Fruit fly (Drosophila melanogaster) whole organism, embryonic: ENCODE data around the gene CG17321.

Source experiments
- B-H1 ChIP-seq: fragments of 200-800 bp; sonication (Bioruptor generic); IDR thresholded peaks from 3 replicates; pipeline ENCODE4 v1.3.6; 2022; ENCODE audit warnings: missing biosample characterization, missing genetic modification characterization
- CG10431 ChIP-seq: fragments of 200-800 bp; sonication (Bioruptor generic); optimal IDR thresholded peaks from 3 replicates; lab custom pipeline; 2018; ENCODE audit warnings: missing biosample characterization, mild to moderate bottlenecking, missing genetic modification characterization
- CG11723 ChIP-seq: fragments of 200-800 bp; sonication (Bioruptor generic); optimal IDR thresholded peaks from 2 replicates; lab custom pipeline; 2017; ENCODE audit warnings: missing biosample characterization, mild to moderate bottlenecking, missing genetic modification characterization
- CG12659 ChIP-seq: fragments of 200-800 bp; sonication (Bioruptor generic); optimal IDR thresholded peaks from 3 replicates; lab custom pipeline; 2017; ENCODE audit warnings: mild to moderate bottlenecking, missing biosample characterization, missing genetic modification reagents, missing genetic modification characterization
- CG14860 ChIP-seq: fragments of 200-800 bp; sonication (Bioruptor generic); IDR thresholded peaks from 3 replicates; pipeline ENCODE4 v1.3.6; 2022; ENCODE audit warnings: missing biosample characterization, missing genetic modification characterization; ENCODE audit not compliant: partially characterized antibody
- CG15514 ChIP-seq: fragments of 200-800 bp; sonication (Bioruptor generic); optimal IDR thresholded peaks from 3 replicates; lab custom pipeline; 2017; ENCODE audit warnings: missing biosample characterization, missing genetic modification characterization, mild to moderate bottlenecking, moderate library complexity, missing genetic modification reagents
- CG1602 ChIP-seq: fragments of 200-800 bp; sonication (Bioruptor generic); optimal IDR thresholded peaks from 3 replicates; lab custom pipeline; 2016; ENCODE audit warnings: missing biosample characterization, missing genetic modification characterization
- CG16779 ChIP-seq: fragments of 200-800 bp; sonication (Bioruptor generic); IDR thresholded peaks from 2 replicates; pipeline ENCODE4 v1.3.6; 2022; ENCODE audit warnings: missing biosample characterization, missing genetic modification characterization
- CG16863 ChIP-seq: fragments of 200-800 bp; sonication (Bioruptor generic); optimal IDR thresholded peaks from 3 replicates; lab custom pipeline; 2016; ENCODE audit warnings: missing biosample characterization, missing genetic modification characterization
- CG17186 ChIP-seq: fragments of 200-800 bp; sonication (Bioruptor generic); optimal IDR thresholded peaks from 3 replicates; lab custom pipeline; 2017; ENCODE audit warnings: missing biosample characterization, missing genetic modification reagents, missing genetic modification characterization
- CG17328 ChIP-seq: fragments of 200-800 bp; sonication (Bioruptor generic); IDR thresholded peaks from 2 replicates; pipeline ENCODE4 v1.3.6; 2022; ENCODE audit warnings: missing biosample characterization, missing genetic modification characterization
- CG31441 ChIP-seq: fragments of 200-800 bp; sonication (Bioruptor generic); IDR thresholded peaks from 2 replicates; pipeline ENCODE4 v1.3.6; 2022; ENCODE audit warnings: missing biosample characterization, missing genetic modification characterization
- CG32532 ChIP-seq: fragments of 200-800 bp; sonication (Bioruptor generic); IDR thresholded peaks from 2 replicates; pipeline ENCODE4 v1.3.6; 2022; ENCODE audit warnings: missing biosample characterization, missing genetic modification characterization
- CG4854 ChIP-seq: fragments of 200-800 bp; sonication (Bioruptor generic); optimal IDR thresholded peaks from 2 replicates; lab custom pipeline; 2016; ENCODE audit warnings: missing biosample characterization, missing genetic modification characterization, inconsistent platforms
- CG5180 ChIP-seq: fragments of 200-800 bp; sonication (Bioruptor generic); optimal IDR thresholded peaks from 3 replicates; lab custom pipeline; 2017; ENCODE audit warnings: missing biosample characterization, missing genetic modification characterization, mild to moderate bottlenecking, moderate library complexity, missing genetic modification reagents
- CG7745 ChIP-seq: fragments of 200-800 bp; sonication (Bioruptor generic); optimal IDR thresholded peaks from 2 replicates; lab custom pipeline; 2018; ENCODE audit warnings: missing biosample characterization, mild to moderate bottlenecking, missing genetic modification characterization, moderate library complexity
- CG9609 ChIP-seq: fragments of 200-800 bp; sonication (Bioruptor generic); optimal IDR thresholded peaks from 3 replicates; lab custom pipeline; 2016; ENCODE audit warnings: missing biosample characterization, missing genetic modification characterization
- CkIIα-i1 ChIP-seq: fragments of 200-800 bp; sonication (Bioruptor generic); IDR thresholded peaks from 2 replicates; pipeline ENCODE4 v1.3.6; 2022; ENCODE audit warnings: missing biosample characterization, missing genetic modification characterization
- D ChIP-seq, 2 experiments: fragments of 200-800 bp in 1 of 2; fragments of >200 bp in 1 of 2; sonication (Bioruptor generic) in 1 of 2; optimal IDR thresholded peaks; 2 replicates in 1 of 2; 3 replicates in 1 of 2; lab custom pipeline; 2017; ENCODE audit warnings: mild to moderate bottlenecking in 1 of 2, missing biosample characterization in 1 of 2, missing genetic modification characterization in 1 of 2, missing genetic modification reagents in 1 of 2
- Dll ChIP-seq: fragments of 200-800 bp; sonication (Bioruptor generic); IDR thresholded peaks from 4 replicates; pipeline ENCODE4 v1.3.6; 2022; ENCODE audit warnings: missing biosample characterization, missing genetic modification characterization; ENCODE audit not compliant: partially characterized antibody
- Dref ChIP-seq: fragments of 200-800 bp; sonication (Bioruptor generic); IDR thresholded peaks from 2 replicates; pipeline ENCODE4 v1.3.6; 2022; ENCODE audit warnings: missing biosample characterization, missing genetic modification characterization
- Gsc ChIP-seq: fragments of 200-800 bp; sonication (Bioruptor generic); IDR thresholded peaks from 2 replicates; pipeline ENCODE4 v1.3.6; 2022; ENCODE audit warnings: missing biosample characterization, missing genetic modification characterization
- HLH4C ChIP-seq: fragments of 200-800 bp; sonication (Bioruptor generic); IDR thresholded peaks from 3 replicates; pipeline ENCODE4 v1.3.6; 2022; ENCODE audit warnings: missing biosample characterization, missing genetic modification characterization; ENCODE audit not compliant: partially characterized antibody
- HmgD ChIP-seq: fragments of 200-800 bp; sonication (Bioruptor generic); optimal IDR thresholded peaks from 3 replicates; lab custom pipeline; 2016; ENCODE audit warnings: missing biosample characterization, missing genetic modification characterization
- Hmx ChIP-seq: fragments of 200-800 bp; sonication (Bioruptor generic); optimal IDR thresholded peaks from 2 replicates; lab custom pipeline; 2016; ENCODE audit warnings: missing biosample characterization, missing genetic modification characterization
- Hr39 ChIP-seq: fragments of >200 bp; optimal IDR thresholded peaks from 2 replicates; lab custom pipeline; 2017
- MTF-1 ChIP-seq: fragments of 200-800 bp; sonication (Bioruptor generic); optimal IDR thresholded peaks from 2 replicates; lab custom pipeline; 2018; ENCODE audit warnings: missing biosample characterization, mild to moderate bottlenecking, missing genetic modification characterization, borderline replicate concordance
- PHDP ChIP-seq: fragments of 200-800 bp; sonication (Bioruptor generic); optimal IDR thresholded peaks from 3 replicates; lab custom pipeline; 2018; ENCODE audit warnings: missing biosample characterization, mild to moderate bottlenecking, missing genetic modification characterization, moderate library complexity
- Tbp ChIP-seq: fragments of >200 bp; optimal IDR thresholded peaks from 2 replicates; lab custom pipeline; 2018; ENCODE audit warnings: missing biosample characterization, missing genetic modification characterization
- bab2 ChIP-seq: fragments of 200-800 bp; sonication (Bioruptor generic); optimal IDR thresholded peaks from 2 replicates; lab custom pipeline; 2016; ENCODE audit warnings: missing biosample characterization, missing genetic modification characterization
- dan ChIP-seq: fragments of 200-800 bp; sonication (Bioruptor generic); IDR thresholded peaks from 2 replicates; pipeline ENCODE4 v1.3.6; 2022; ENCODE audit warnings: missing biosample characterization, missing genetic modification characterization
- esg ChIP-seq: fragments of 200-800 bp; sonication (Bioruptor generic); conservative IDR thresholded peaks from 2 replicates; pipeline ENCODE4 v1.3.6; 2022; ENCODE audit warnings: missing biosample characterization, missing genetic modification characterization
- ftz-f1 ChIP-seq: fragments of 200-800 bp; sonication (Bioruptor generic); optimal IDR thresholded peaks from 2 replicates; lab custom pipeline; 2016; ENCODE audit warnings: missing biosample characterization, missing genetic modification characterization
- h ChIP-seq: fragments of >200 bp; optimal IDR thresholded peaks from 2 replicates; lab custom pipeline; 2017
- hbn ChIP-seq: fragments of 200-800 bp; sonication (Bioruptor generic); IDR thresholded peaks from 2 replicates; pipeline ENCODE4 v1.3.6; 2022; ENCODE audit warnings: missing biosample characterization, missing genetic modification characterization; ENCODE audit not compliant: partially characterized antibody
- ind ChIP-seq: fragments of 200-800 bp; sonication (Bioruptor generic); optimal IDR thresholded peaks from 3 replicates; lab custom pipeline; 2016; ENCODE audit warnings: missing biosample characterization, missing genetic modification characterization
- jigr1 ChIP-seq: fragments of 200-800 bp; sonication (Bioruptor generic); IDR thresholded peaks from 3 replicates; pipeline ENCODE4 v1.3.6; 2022; ENCODE audit warnings: missing biosample characterization, missing genetic modification characterization
- ken ChIP-seq: fragments of 200-800 bp; sonication (Bioruptor generic); IDR thresholded peaks from 3 replicates; pipeline ENCODE4 v1.3.6; 2022; ENCODE audit warnings: missing biosample characterization, missing genetic modification characterization
- lilli ChIP-seq: fragments of 200-800 bp; sonication (Bioruptor generic); optimal IDR thresholded peaks from 3 replicates; lab custom pipeline; 2016; ENCODE audit warnings: missing biosample characterization, missing genetic modification characterization
- pros ChIP-seq: fragments of 200-800 bp; sonication (Bioruptor generic); optimal IDR thresholded peaks from 3 replicates; lab custom pipeline; 2019; ENCODE audit warnings: missing biosample characterization, mild to moderate bottlenecking, missing genetic modification characterization, moderate library complexity
- pzg ChIP-seq: fragments of 200-800 bp; sonication (Bioruptor generic); optimal IDR thresholded peaks from 3 replicates; lab custom pipeline; 2018; ENCODE audit warnings: missing biosample characterization, mild to moderate bottlenecking, missing genetic modification characterization, moderate library complexity
- scrt ChIP-seq: fragments of 200-800 bp; sonication (Bioruptor generic); optimal IDR thresholded peaks from 2 replicates; lab custom pipeline; 2018; ENCODE audit warnings: missing biosample characterization, mild to moderate bottlenecking, missing genetic modification characterization, moderate library complexity
- tio ChIP-seq: fragments of 200-800 bp; sonication (Bioruptor generic); optimal IDR thresholded peaks from 2 replicates; lab custom pipeline; 2017; ENCODE audit warnings: missing biosample characterization, missing genetic modification characterization, inconsistent platforms
- trh ChIP-seq: fragments of 200-800 bp; sonication (Bioruptor generic); optimal IDR thresholded peaks from 2 replicates; lab custom pipeline; 2016; ENCODE audit warnings: missing biosample characterization, missing genetic modification characterization
- ttk ChIP-seq: fragments of 200-800 bp; sonication (Bioruptor generic); IDR thresholded peaks from 2 replicates; pipeline ENCODE4 v2.1.2; 2022; ENCODE audit warnings: missing biosample characterization, missing genetic modification characterization
- usp ChIP-seq: fragments of >200 bp; optimal IDR thresholded peaks from 2 replicates; lab custom pipeline; 2017; ENCODE audit warnings: missing biosample characterization, missing genetic modification characterization
- z ChIP-seq: fragments of 200-800 bp; sonication (Bioruptor generic); IDR thresholded peaks from 3 replicates; pipeline ENCODE4 v1.3.6; 2022; ENCODE audit warnings: missing biosample characterization, missing genetic modification characterization
- zfh2 ChIP-seq: fragments of 200-800 bp; sonication (Bioruptor generic); optimal IDR thresholded peaks from 2 replicates; lab custom pipeline; 2016; ENCODE audit warnings: missing biosample characterization, missing genetic modification characterization

The CG17321 gene

dm6 chr2L:18846843-18847242 lies 1.9 kb downstream of the CG17321 start (continued):
- TF ChIP-seq ftz-f1 (no peak), ken (GFP tag; lab: Robert Waterston, UW) (no peak), CG4854 (GFP tag; lab: Kevin White, UChicago) (no peak), Dref (GFP tag; lab: Robert Waterston, UW) (no peak), pros (GFP tag; lab: Kevin White, UChicago) (no peak), CG17328 (GFP tag; lab: Robert Waterston, UW) (no peak), CG15514 (GFP tag; lab: Kevin White, UChicago) (peak; percentile 93), Dll (GFP tag; lab: Robert Waterston, UW) (no peak), Hr39 (lab: Kevin White, UChicago) (no peak), Tbp (no peak), CG16779 (GFP tag; lab: Robert Waterston, UW) (no peak)
- TF ChIP-seq, all 482 proteins: peak for 8

dm6 chr2L:18852249-18852648 lies 7.3 kb downstream of the CG17321 start:
- peak; percentile 61 for TF ChIP-seq HLH4C (GFP tag; lab: Robert Waterston, UW)
- peak; percentile 53; the same call in 1 of the 3 replicates for TF ChIP-seq CG14860 (GFP tag; lab: Robert Waterston, UW)
- 0 out of 2 replicates have a peak, but pooled peaks have one; percentile 24 for TF ChIP-seq CG32532 (GFP tag; lab: Robert Waterston, UW)
- no peak for TF ChIP-seq jigr1

dm6 chr2L:18857635-18858059 lies 12.7 kb downstream of the CG17321 start:
- peak; percentile 91 for TF ChIP-seq ind (GFP tag; lab: Kevin White, UChicago)
- TF ChIP-seq zfh2 (GFP tag; lab: Kevin White, UChicago): peak; percentile 93
- peak; percentile 89 for TF ChIP-seq CG31441 (GFP tag; lab: Robert Waterston, UW)
- peak; percentile 73 for TF ChIP-seq Gsc (GFP tag; lab: Robert Waterston, UW)
- peak; percentile 93 for TF ChIP-seq bab2 (GFP tag; lab: Kevin White, UChicago)
- no peak for TF ChIP-seq CG7745 (tag; lab: Kevin White, UChicago)
- peak; percentile 75 for TF ChIP-seq Hmx
- peak; percentile 95 for TF ChIP-seq CG12659 (GFP tag; lab: Kevin White, UChicago)
- TF ChIP-seq CG10431 (GFP tag; lab: Kevin White, UChicago): peak; percentile 77
- TF ChIP-seq CG9609 (GFP tag; lab: Kevin White, UChicago): peak; percentile 88
- TF ChIP-seq CkIIα-i1: peak; percentile 57; the same call in 1 of the 2 replicates
- TF ChIP-seq h (lab: Kevin White, UChicago): no peak
- peak; percentile 81 for TF ChIP-seq esg (GFP tag; lab: Robert Waterston, UW)
- TF ChIP-seq scrt (GFP tag; lab: Kevin White, UChicago): peak; percentile 82
- TF ChIP-seq pzg (GFP tag; lab: Kevin White, UChicago): peak; percentile 47
- peak; percentile 82 for TF ChIP-seq CG16863 (GFP tag; lab: Kevin White, UChicago)
- TF ChIP-seq MTF-1 (GFP tag; lab: Kevin White, UChicago): peak; percentile 80
- TF ChIP-seq D (optimal IDR thresholded peaks at IDR 0.05; lab: Kevin White, UChicago): no peak
- TF ChIP-seq D (GFP tag; optimal IDR thresholded peaks at IDR 0.05; lab: Kevin White, UChicago): peak; percentile 82
- peak; percentile 95 for TF ChIP-seq lilli (GFP tag; lab: Kevin White, UChicago)
- no peak for TF ChIP-seq hbn (GFP tag; lab: Robert Waterston, UW)
- 0 out of 2 replicates have a peak, but pooled peaks have one; percentile 13 for TF ChIP-seq dan
- peak; percentile 89 for TF ChIP-seq tio (GFP tag; lab: Kevin White, UChicago)
- 0 out of 3 replicates have a peak, but pooled peaks have one; percentile 35 for TF ChIP-seq z (GFP tag; lab: Robert Waterston, UW)
- TF ChIP-seq usp (GFP tag; lab: Kevin White, UChicago): no peak
- TF ChIP-seq CG5180 (GFP tag; lab: Kevin White, UChicago): peak; percentile 71
- peak; percentile 76 for TF ChIP-seq CG11723 (GFP tag; lab: Kevin White, UChicago)
- peak; percentile 95 for TF ChIP-seq PHDP
- TF ChIP-seq CG1602 (GFP tag; lab: Kevin White, UChicago): peak; percentile 89
- peak; percentile 82 for TF ChIP-seq B-H1 (GFP tag; lab: Robert Waterston, UW)
- peak; percentile 72 for TF ChIP-seq ttk (GFP tag; lab: Robert Waterston, UW)
- TF ChIP-seq trh: peak; percentile 71
- TF ChIP-seq CG17186 (GFP tag; lab: Kevin White, UChicago): peak; percentile 40
- TF ChIP-seq HmgD: peak; percentile 48
